Worm (Caenorhabditis elegans) whole organism, L1 larva: ENCODE measurements around the gene trm-1.

Experiments
- C04F5.9 ChIP-seq: sonication (generic microtip); optimal IDR thresholded peaks from 2 replicates; lab custom pipeline; 2016; ENCODE audit warnings: missing genetic modification characterization, missing compliant biosample characterization
- aly-2 ChIP-seq: fragments of 150-350 bp; optimal IDR thresholded peaks from 2 replicates; lab custom pipeline; 2014; ENCODE audit warnings: missing biosample characterization, missing genetic modification characterization
- ceh-63 ChIP-seq: fragments of 200-800 bp; sonication (Bioruptor generic); optimal IDR thresholded peaks from 2 replicates; lab custom pipeline; 2018; ENCODE audit warnings: mild to moderate bottlenecking, missing genetic modification characterization, missing compliant biosample characterization
- ceh-82 ChIP-seq, 3 experiments: fragments of 150-350 bp in 1 of 3; sonication (generic microtip) in 2 of 3; optimal IDR thresholded peaks; 2 replicates each; lab custom pipeline; 2014 to 2017; ENCODE audit warnings: missing biosample characterization in 3 of 3, missing genetic modification characterization in 3 of 3
- elt-3 ChIP-seq, 6 experiments: fragments of 150-350 bp in 1 of 6; sonication (generic microtip); optimal IDR thresholded peaks; 2 replicates each; lab custom pipeline; 2017 to 2018; ENCODE audit warnings: missing biosample characterization in 6 of 6, missing genetic modification characterization in 6 of 6, inconsistent platforms in 1 of 6
- fos-1 ChIP-seq: fragments of 150-350 bp; optimal IDR thresholded peaks from 2 replicates; lab custom pipeline; 2014; ENCODE audit warnings: missing biosample characterization, missing genetic modification characterization
- nhr-19 ChIP-seq: fragments of 200-800 bp; sonication (Bioruptor generic); conservative IDR thresholded peaks from 2 replicates; pipeline ENCODE4 v1.3.6; 2022; ENCODE audit warnings: missing genetic modification characterization, missing compliant biosample characterization
- pqm-1 ChIP-seq: sonication (generic microtip); optimal IDR thresholded peaks from 3 replicates; lab custom pipeline; 2017; ENCODE audit warnings: missing biosample characterization, missing genetic modification characterization
- tbx-2 ChIP-seq: sonication (generic microtip); optimal IDR thresholded peaks from 2 replicates; lab custom pipeline; 2016; ENCODE audit warnings: missing genetic modification characterization, missing compliant biosample characterization
- zip-4 ChIP-seq: fragments of 200-800 bp; sonication (Bioruptor generic); optimal IDR thresholded peaks from 2 replicates; lab custom pipeline; 2018; ENCODE audit warnings: mild to moderate bottlenecking, missing genetic modification characterization, moderate library complexity, missing compliant biosample characterization

ce11 chrV:14192870-14193269, 7.5 kb upstream of the trm-1 start:
- TF ChIP-seq nhr-19 (GFP tag; lab: Robert Waterston, UW): no peak
- TF ChIP-seq aly-2 (tag; lab: Kevin White, UChicago): no peak
- no peak for TF ChIP-seq ceh-63 (GFP tag; lab: Kevin White, UChicago)
- no peak for TF ChIP-seq fos-1 (tag; lab: Kevin White, UChicago)
- no peak for TF ChIP-seq elt-3 (tag; optimal IDR thresholded peaks at IDR 0.05; lab: Kevin White, UChicago)
- TF ChIP-seq zip-4 (GFP tag; lab: Kevin White, UChicago): no peak
- no peak for TF ChIP-seq ceh-82 (tag; optimal IDR thresholded peaks at IDR 0.05; lab: Kevin White, UChicago)
- TF ChIP-seq C04F5.9 (tag; lab: Kevin White, UChicago): no peak
- TF ChIP-seq pqm-1: no peak
- TF ChIP-seq tbx-2 (tag; lab: Kevin White, UChicago): no peak
